Worm (Caenorhabditis elegans) whole organism, late embryonic: Measurements from ENCODE around the gene T02D1.7.

Source experiments
- F13H6.1 ChIP-seq: sonication (generic microtip); optimal IDR thresholded peaks from 2 replicates; lab custom pipeline; 2016; ENCODE audit warnings: missing genetic modification characterization, missing compliant biosample characterization
- K09A11.1 ChIP-seq: sonication (generic microtip); optimal IDR thresholded peaks from 2 replicates; lab custom pipeline; 2017; ENCODE audit warnings: antibody characterized with exemption, mild to moderate bottlenecking, missing genetic modification characterization, missing compliant biosample characterization; ENCODE audit not compliant: insufficient read depth
- ceh-14 ChIP-seq: sonication (generic microtip); optimal IDR thresholded peaks from 2 replicates; lab custom pipeline; 2016; ENCODE audit warnings: missing genotype, missing genetic modification characterization, missing compliant biosample characterization
- ceh-19 ChIP-seq: fragments of 200-800 bp; sonication (Bioruptor generic); optimal IDR thresholded peaks from 2 replicates; lab custom pipeline; 2018; ENCODE audit warnings: mild to moderate bottlenecking, missing genetic modification characterization, missing compliant biosample characterization
- ceh-22 ChIP-seq: sonication (generic microtip); optimal IDR thresholded peaks from 2 replicates; lab custom pipeline; 2017; ENCODE audit warnings: missing biosample characterization, missing genetic modification characterization
- ceh-30 ChIP-seq: fragments of 150-350 bp; optimal IDR thresholded peaks from 2 replicates; lab custom pipeline; 2014; ENCODE audit warnings: missing biosample characterization, missing genetic modification characterization
- ceh-31 ChIP-seq: sonication (generic microtip); optimal IDR thresholded peaks from 2 replicates; lab custom pipeline; 2016; ENCODE audit warnings: missing genetic modification characterization, missing compliant biosample characterization
- ceh-45 ChIP-seq: fragments of 200-800 bp; sonication (Bioruptor generic); IDR thresholded peaks from 2 replicates; pipeline ENCODE4 v1.3.6; 2022; ENCODE audit warnings: missing genetic modification reagents, missing genetic modification characterization, missing compliant biosample characterization
- che-1 ChIP-seq: sonication (generic microtip); optimal IDR thresholded peaks from 2 replicates; lab custom pipeline; 2016; ENCODE audit warnings: mild to moderate bottlenecking, missing genetic modification characterization, missing compliant biosample characterization
- dmd-4 ChIP-seq: sonication (generic microtip); optimal IDR thresholded peaks from 2 replicates; lab custom pipeline; 2016; ENCODE audit warnings: borderline replicate concordance, missing genetic modification characterization, missing compliant biosample characterization
- dve-1 ChIP-seq: sonication (generic microtip); optimal IDR thresholded peaks from 2 replicates; lab custom pipeline; 2017; ENCODE audit warnings: antibody characterized with exemption, mild to moderate bottlenecking, missing genetic modification characterization, missing compliant biosample characterization
- elt-2 ChIP-seq: sonication (generic microtip); optimal IDR thresholded peaks from 2 replicates; lab custom pipeline; 2016; ENCODE audit warnings: missing genetic modification reagents, missing genetic modification characterization, missing compliant biosample characterization
- elt-4 ChIP-seq: sonication (generic microtip); optimal IDR thresholded peaks from 2 replicates; lab custom pipeline; 2016; ENCODE audit warnings: missing genetic modification characterization, missing compliant biosample characterization
- ets-4 ChIP-seq: sonication (generic microtip); optimal IDR thresholded peaks from 2 replicates; lab custom pipeline; 2016; ENCODE audit warnings: missing genetic modification characterization, missing compliant biosample characterization
- eyg-1 ChIP-seq: sonication (generic microtip); optimal IDR thresholded peaks from 2 replicates; lab custom pipeline; 2016; ENCODE audit warnings: missing genotype, missing genetic modification characterization, missing compliant biosample characterization
- fax-1 ChIP-seq: sonication (generic microtip); optimal IDR thresholded peaks from 2 replicates; lab custom pipeline; 2016; ENCODE audit warnings: missing genotype, missing genetic modification characterization, missing compliant biosample characterization
- fkh-10 ChIP-seq: fragments of 150-350 bp; optimal IDR thresholded peaks from 2 replicates; lab custom pipeline; 2014; ENCODE audit warnings: missing biosample characterization, missing genetic modification reagents, missing genetic modification characterization
- fkh-6 ChIP-seq: sonication (generic microtip); optimal IDR thresholded peaks from 2 replicates; lab custom pipeline; 2016; ENCODE audit warnings: missing genetic modification characterization, missing compliant biosample characterization
- hlh-13 ChIP-seq: fragments of 200-800 bp; sonication (Bioruptor generic); optimal IDR thresholded peaks from 2 replicates; lab custom pipeline; 2018; ENCODE audit warnings: mild to moderate bottlenecking, missing genetic modification characterization, missing compliant biosample characterization
- lin-11 ChIP-seq: fragments of 200-800 bp; sonication (Bioruptor generic); optimal IDR thresholded peaks from 2 replicates; lab custom pipeline; 2018; ENCODE audit warnings: mild to moderate bottlenecking, missing genetic modification characterization, missing compliant biosample characterization
- madf-2 ChIP-seq: sonication (generic microtip); optimal IDR thresholded peaks from 2 replicates; lab custom pipeline; 2017; ENCODE audit warnings: missing genetic modification characterization, missing compliant biosample characterization
- mec-3 ChIP-seq: sonication (generic microtip); optimal IDR thresholded peaks from 2 replicates; lab custom pipeline; 2016; ENCODE audit warnings: borderline replicate concordance, missing genetic modification characterization, missing compliant biosample characterization
- nfya-1 ChIP-seq: sonication (generic microtip); optimal IDR thresholded peaks from 2 replicates; lab custom pipeline; 2017; ENCODE audit warnings: missing genetic modification characterization, mild to moderate bottlenecking, missing compliant biosample characterization, antibody characterized with exemption, moderate library complexity
- nhr-11 ChIP-seq: fragments of 150-350 bp; optimal IDR thresholded peaks from 2 replicates; lab custom pipeline; 2014; ENCODE audit warnings: missing biosample characterization, missing genetic modification characterization
- nhr-232 ChIP-seq: sonication (generic microtip); optimal IDR thresholded peaks from 2 replicates; lab custom pipeline; 2016; ENCODE audit warnings: missing genetic modification characterization, missing compliant biosample characterization
- npax-4 ChIP-seq: sonication (generic microtip); optimal IDR thresholded peaks from 2 replicates; lab custom pipeline; 2016; ENCODE audit warnings: missing genetic modification characterization, missing compliant biosample characterization
- pat-9 ChIP-seq: fragments of 200-800 bp; sonication (Bioruptor generic); optimal IDR thresholded peaks from 2 replicates; lab custom pipeline; 2018; ENCODE audit warnings: mild to moderate bottlenecking, missing genetic modification characterization, moderate library complexity, missing compliant biosample characterization
- pha-4 ChIP-seq: fragments of 150-350 bp; optimal IDR thresholded peaks from 2 replicates; lab custom pipeline; 2018; ENCODE audit warnings: missing biosample characterization, missing genetic modification reagents, missing genetic modification characterization
- pros-1 ChIP-seq: fragments of 150-350 bp; optimal IDR thresholded peaks from 2 replicates; lab custom pipeline; 2014; ENCODE audit warnings: missing biosample characterization, missing genetic modification reagents, missing genetic modification characterization
- sox-2 ChIP-seq: fragments of 200-800 bp; sonication (Bioruptor generic); IDR thresholded peaks from 2 replicates; pipeline ENCODE4 v1.3.6; 2022; ENCODE audit warnings: missing genetic modification reagents, missing genetic modification characterization, missing compliant biosample characterization
- sox-4 ChIP-seq: sonication (generic microtip); optimal IDR thresholded peaks from 2 replicates; lab custom pipeline; 2017; ENCODE audit warnings: mild to moderate bottlenecking, missing genetic modification characterization, inconsistent platforms, missing compliant biosample characterization
- syd-9 ChIP-seq: sonication (generic microtip); optimal IDR thresholded peaks from 2 replicates; lab custom pipeline; 2016; ENCODE audit warnings: mild to moderate bottlenecking, missing genetic modification characterization, moderate library complexity, missing compliant biosample characterization
- tbx-2 ChIP-seq: sonication (generic microtip); optimal IDR thresholded peaks from 2 replicates; lab custom pipeline; 2016; ENCODE audit warnings: missing genetic modification characterization, missing compliant biosample characterization
- tbx-7 ChIP-seq: sonication (generic microtip); optimal IDR thresholded peaks from 2 replicates; lab custom pipeline; 2016; ENCODE audit warnings: missing genotype, missing genetic modification characterization, missing compliant biosample characterization
- unc-3 ChIP-seq, 2 experiments: fragments of 200-800 bp in 1 of 2; sonication (Bioruptor generic) in 1 of 2; sonication (generic microtip) in 1 of 2; conservative IDR thresholded peaks in 1 of 2; optimal IDR thresholded peaks in 1 of 2; 2 replicates each; pipeline versions ENCODE4 v1.3.6 to Lab custom; 2016 to 2022; ENCODE audit warnings: missing compliant biosample characterization in 2 of 2, missing genetic modification characterization in 2 of 2, missing genetic modification reagents in 1 of 2
- unc-42 ChIP-seq: sonication (generic microtip); optimal IDR thresholded peaks from 2 replicates; lab custom pipeline; 2016; ENCODE audit warnings: missing genotype, missing genetic modification characterization, missing compliant biosample characterization

Gene T02D1.7

ce11 chrIV:17437038-17437437, 30.1 kb upstream of the T02D1.7 start, which contains the start of gene C06A12.8:
TSS of gene C06A12.8 (plus strand) at chrIV:17437338.
- TF ChIP-seq nhr-11 (tag; lab: Kevin White, UChicago) = no peak
- no peak for TF ChIP-seq pha-4 (tag; lab: Kevin White, UChicago)
- TF ChIP-seq, all 69 proteins: peak for 0

- no peak for TF ChIP-seq che-1
- no peak for TF ChIP-seq ceh-22 (tag; lab: Kevin White, UChicago)
- no peak for TF ChIP-seq sox-2 (GFP tag; lab: Robert Waterston, UW)
- TF ChIP-seq npax-4 (tag; lab: Kevin White, UChicago) = no peak
- no peak for TF ChIP-seq ceh-30
- TF ChIP-seq fax-1 = no peak
Measured at ce11 chrIV:17436552-17436951, 29.6 kb upstream of the T02D1.7 start, which contains the start of gene gcy-27. TSS of gene gcy-27 (minus strand) at chrIV:17436652.

- TF ChIP-seq madf-2 = no peak
- no peak for TF ChIP-seq elt-4 (tag; lab: Kevin White, UChicago)
- no peak for TF ChIP-seq ets-4
- TF ChIP-seq ceh-19 = no peak
- TF ChIP-seq ceh-30 = no peak
- no peak for TF ChIP-seq dve-1
- no peak for TF ChIP-seq pha-4 (tag; lab: Kevin White, UChicago)
- TF ChIP-seq tbx-2 (tag; lab: Kevin White, UChicago) = no peak
- no peak for TF ChIP-seq tbx-7 (tag; lab: Kevin White, UChicago)
- TF ChIP-seq ceh-22 (tag; lab: Kevin White, UChicago) = no peak
- no peak for TF ChIP-seq F13H6.1 (tag; lab: Kevin White, UChicago)
- TF ChIP-seq eyg-1 (tag; lab: Kevin White, UChicago) = no peak
- no peak for TF ChIP-seq nhr-11 (tag; lab: Kevin White, UChicago)
- TF ChIP-seq fkh-6 (tag; lab: Kevin White, UChicago) = no peak
- no peak for TF ChIP-seq che-1
- TF ChIP-seq nfya-1 (tag; lab: Kevin White, UChicago) = no peak
- no peak for TF ChIP-seq nhr-232
- TF ChIP-seq, all 69 proteins: peak for 0
Measured at ce11 chrIV:17435228-17435627, 28.3 kb upstream of the T02D1.7 start.

ce11 chrIV:17432223-17432826, 25.4 kb upstream of the T02D1.7 start:
- no peak for TF ChIP-seq syd-9
- peak; percentile 10 for TF ChIP-seq elt-2 (tag; lab: Kevin White, UChicago)
- TF ChIP-seq hlh-13 (GFP tag; lab: Kevin White, UChicago) = no peak

ce11 chrIV:17431287-17431686, 24.4 kb upstream of the T02D1.7 start, which contains the start of gene lact-6:
TSS of gene lact-6 (minus strand) at chrIV:17431387.
- TF ChIP-seq pat-9 (tag; lab: Kevin White, UChicago) (no peak), lin-11 (tag; lab: Kevin White, UChicago) (no peak), K09A11.1 (tag; lab: Kevin White, UChicago) (no peak), mec-3 (no peak), pros-1 (tag; lab: Kevin White, UChicago) (no peak), sox-4 (tag; lab: Kevin White, UChicago) (no peak), dmd-4 (tag; lab: Kevin White, UChicago) (no peak), ceh-31 (tag; lab: Kevin White, UChicago) (no peak), fax-1 (no peak), fkh-10 (GFP tag; lab: Kevin White, UChicago) (no peak), ceh-45 (no peak), unc-3 (GFP tag; conservative IDR thresholded peaks at IDR 0.05; lab: Robert Waterston, UW) (no peak), unc-3 (tag; optimal IDR thresholded peaks at IDR 0.05; lab: Kevin White, UChicago) (no peak), unc-42 (tag; lab: Kevin White, UChicago) (no peak), ceh-14 (tag; lab: Kevin White, UChicago) (no peak), madf-2 (no peak), elt-4 (tag; lab: Kevin White, UChicago) (no peak)
